Worm (Caenorhabditis elegans) whole organism, L3 larva: Measurements from ENCODE around the gene K02D10.4.

Experiments used
- ZK546.5 ChIP-seq: sonication (generic microtip); optimal IDR thresholded peaks from 2 replicates; lab custom pipeline; 2017; ENCODE audit warnings: missing biosample characterization, missing genetic modification characterization
- ama-1 ChIP-seq: fragments of 150-350 bp; optimal IDR thresholded peaks from 2 replicates; lab custom pipeline; 2018
- ceh-9 ChIP-seq: sonication (generic microtip); optimal IDR thresholded peaks from 2 replicates; lab custom pipeline; 2018; ENCODE audit warnings: missing biosample characterization, missing genetic modification characterization
- egl-27 ChIP-seq: sonication (generic microtip); optimal IDR thresholded peaks from 4 replicates; lab custom pipeline; 2017; ENCODE audit warnings: missing biosample characterization, missing genetic modification reagents, missing genetic modification characterization
- eor-1 ChIP-seq, 2 experiments: fragments of 150-350 bp; optimal IDR thresholded peaks; 2 replicates each; lab custom pipeline; 2014 to 2018; ENCODE audit warnings: missing biosample characterization in 2 of 2, missing genetic modification characterization in 2 of 2
- fos-1 ChIP-seq: fragments of 150-350 bp; optimal IDR thresholded peaks from 2 replicates; lab custom pipeline; 2014; ENCODE audit warnings: missing biosample characterization, missing genetic modification characterization
- hmg-11 ChIP-seq: sonication (generic microtip); optimal IDR thresholded peaks from 2 replicates; lab custom pipeline; 2016; ENCODE audit warnings: missing genetic modification characterization, missing compliant biosample characterization
- nhr-237 ChIP-seq: fragments of 150-350 bp; optimal IDR thresholded peaks from 2 replicates; lab custom pipeline; 2014; ENCODE audit warnings: missing biosample characterization, missing genetic modification characterization
- nhr-76 ChIP-seq: fragments of 150-350 bp; sonication (generic microtip); optimal IDR thresholded peaks from 5 replicates; lab custom pipeline; 2014; ENCODE audit warnings: missing biosample characterization, missing genetic modification characterization
- pqm-1 ChIP-seq: fragments of 150-350 bp; optimal IDR thresholded peaks from 2 replicates; lab custom pipeline; 2017; ENCODE audit warnings: missing biosample characterization, missing genetic modification characterization, inconsistent platforms
- skn-1 ChIP-seq: fragments of 150-350 bp; optimal IDR thresholded peaks from 2 replicates; lab custom pipeline; 2014; ENCODE audit warnings: missing biosample characterization, missing genetic modification characterization
- snpc-4 ChIP-seq: fragments of 150-350 bp; optimal IDR thresholded peaks from 2 replicates; lab custom pipeline; 2014; ENCODE audit warnings: missing biosample characterization, missing genetic modification characterization
- unc-39 ChIP-seq: sonication (generic microtip); optimal IDR thresholded peaks from 4 replicates; lab custom pipeline; 2017; ENCODE audit warnings: missing biosample characterization, missing genetic modification characterization
- zag-1 ChIP-seq: fragments of 150-350 bp; optimal IDR thresholded peaks from 2 replicates; lab custom pipeline; 2014; ENCODE audit warnings: missing biosample characterization, missing genetic modification characterization

- TF ChIP-seq eor-1 (tag; optimal IDR thresholded peaks at IDR 0.05; lab: Kevin White, UChicago) = no peak
- TF ChIP-seq ceh-9 (tag; lab: Kevin White, UChicago) = no peak
- no peak for TF ChIP-seq nhr-237
- no peak for TF ChIP-seq zag-1 (tag; lab: Kevin White, UChicago)
- no peak for TF ChIP-seq skn-1
- TF ChIP-seq pqm-1 = no peak
- no peak for TF ChIP-seq egl-27 (tag; lab: Kevin White, UChicago)
- TF ChIP-seq hmg-11 (tag; lab: Kevin White, UChicago) = no peak
- TF ChIP-seq ama-1 (lab: Kevin White, UChicago) = no peak
- no peak for TF ChIP-seq unc-39 (tag; lab: Kevin White, UChicago)
- TF ChIP-seq ZK546.5 = no peak
- no peak for TF ChIP-seq nhr-76 (tag; lab: Kevin White, UChicago)
- TF ChIP-seq snpc-4 (tag; lab: Kevin White, UChicago) = no peak
- no peak for TF ChIP-seq fos-1 (tag; lab: Kevin White, UChicago)
Observed at ce11 chrIII:8771162-8771561, 8.7 kb downstream of the K02D10.4 start, which contains the start of gene K02D10.2.
